Worm (Caenorhabditis elegans) whole organism, young adult: ENCODE data around the gene cgr-1.
A peak's percentile ranks its signal among the peaks of the same experiment; 100 is the strongest.

Source experiments
- B0336.3 ChIP-seq: fragments of 200-800 bp; sonication (Bioruptor generic); IDR thresholded peaks from 2 replicates; pipeline ENCODE4 v1.3.6; 2022; ENCODE audit warnings: missing genetic modification characterization, missing compliant biosample characterization
- F10E7.11 ChIP-seq: sonication (generic microtip); optimal IDR thresholded peaks from 2 replicates; lab custom pipeline; 2017; ENCODE audit warnings: mild to moderate bottlenecking, missing genetic modification characterization, moderate library complexity, missing compliant biosample characterization
- F22D6.2 ChIP-seq: sonication (generic microtip); optimal IDR thresholded peaks from 2 replicates; lab custom pipeline; 2016; ENCODE audit warnings: mild to moderate bottlenecking, missing genetic modification characterization, missing compliant biosample characterization
- F52B5.7 ChIP-seq: sonication (generic microtip); optimal IDR thresholded peaks from 2 replicates; lab custom pipeline; 2016; ENCODE audit warnings: mild to moderate bottlenecking, missing genetic modification characterization, missing compliant biosample characterization
- F57C9.4 ChIP-seq: sonication (generic microtip); optimal IDR thresholded peaks from 2 replicates; lab custom pipeline; 2017; ENCODE audit warnings: mild to moderate bottlenecking, missing genetic modification characterization, missing compliant biosample characterization
- K12H6.12 ChIP-seq: fragments of 200-800 bp; sonication (Bioruptor generic); optimal IDR thresholded peaks from 2 replicates; lab custom pipeline; 2018; ENCODE audit warnings: mild to moderate bottlenecking, missing genetic modification characterization, missing compliant biosample characterization
- T07F8.4 ChIP-seq: sonication (generic microtip); optimal IDR thresholded peaks from 2 replicates; lab custom pipeline; 2016; ENCODE audit warnings: mild to moderate bottlenecking, missing genetic modification characterization, moderate library complexity, missing compliant biosample characterization
- Y53G8AR.9 ChIP-seq: fragments of 200-800 bp; sonication (Bioruptor generic); conservative IDR thresholded peaks from 2 replicates; pipeline ENCODE4 v1.3.6; 2022; ENCODE audit warnings: missing genetic modification reagents, missing genetic modification characterization, missing compliant biosample characterization
- Y56A3A.18 ChIP-seq: fragments of 200-800 bp; sonication (Bioruptor generic); IDR thresholded peaks from 2 replicates; pipeline ENCODE4 v1.3.6; 2022; ENCODE audit warnings: missing genetic modification reagents, missing genetic modification characterization, missing compliant biosample characterization
- Y67H2A.10 ChIP-seq: fragments of 200-800 bp; sonication (Bioruptor generic); conservative IDR thresholded peaks from 2 replicates; pipeline ENCODE4 v1.3.6; 2022; ENCODE audit warnings: missing genetic modification reagents, missing genetic modification characterization, missing compliant biosample characterization
- Y79H2A.3 ChIP-seq: fragments of 200-800 bp; sonication (Bioruptor generic); conservative IDR thresholded peaks from 2 replicates; pipeline ENCODE4 v1.3.6; 2022; ENCODE audit warnings: missing genetic modification reagents, missing genetic modification characterization, missing compliant biosample characterization
- ama-1 ChIP-seq, 3 experiments: fragments of 150-350 bp in 1 of 3; sonication (generic microtip) in 2 of 3; optimal IDR thresholded peaks; 2 replicates each; lab custom pipeline; 2014 to 2018; ENCODE audit warnings: missing biosample characterization in 2 of 3, missing genetic modification characterization in 2 of 3, missing genetic modification reagents in 2 of 3
- atf-7 ChIP-seq: sonication (generic microtip); optimal IDR thresholded peaks from 2 replicates; lab custom pipeline; 2017; ENCODE audit warnings: mild to moderate bottlenecking, missing genetic modification characterization, missing compliant biosample characterization
- athp-1 ChIP-seq: sonication (generic microtip); optimal IDR thresholded peaks from 2 replicates; lab custom pipeline; 2017; ENCODE audit warnings: mild to moderate bottlenecking, missing genetic modification characterization, missing compliant biosample characterization
- ccch-3 ChIP-seq: fragments of 200-800 bp; sonication (Bioruptor generic); optimal IDR thresholded peaks from 2 replicates; lab custom pipeline; 2018; ENCODE audit warnings: mild to moderate bottlenecking, missing genetic modification characterization, missing compliant biosample characterization
- ceh-58 ChIP-seq: fragments of 200-800 bp; sonication (Bioruptor generic); IDR thresholded peaks from 2 replicates; pipeline ENCODE4 v1.3.6; 2022; ENCODE audit warnings: missing genetic modification characterization, missing compliant biosample characterization
- die-1 ChIP-seq: sonication (generic microtip); optimal IDR thresholded peaks from 2 replicates; lab custom pipeline; 2016; ENCODE audit warnings: missing genotype, mild to moderate bottlenecking, missing genetic modification characterization, missing compliant biosample characterization
- dox-1 ChIP-seq: fragments of 200-800 bp; sonication (Bioruptor generic); IDR thresholded peaks from 2 replicates; pipeline ENCODE4 v1.3.6; 2022; ENCODE audit warnings: missing genetic modification reagents, missing genetic modification characterization, missing compliant biosample characterization
- fkh-3 ChIP-seq: sonication (generic microtip); optimal IDR thresholded peaks from 2 replicates; lab custom pipeline; 2016; ENCODE audit warnings: mild to moderate bottlenecking, missing genetic modification characterization, missing compliant biosample characterization
- hlh-12 ChIP-seq: sonication (generic microtip); optimal IDR thresholded peaks from 2 replicates; lab custom pipeline; 2016; ENCODE audit warnings: missing genetic modification characterization, missing compliant biosample characterization
- hlh-26 ChIP-seq: fragments of 200-800 bp; sonication (Bioruptor generic); conservative IDR thresholded peaks from 2 replicates; pipeline ENCODE4 v1.3.6; 2022; ENCODE audit warnings: missing genetic modification reagents, missing genetic modification characterization, missing compliant biosample characterization
- hmg-1.2 ChIP-seq: fragments of 200-800 bp; sonication (Bioruptor generic); IDR thresholded peaks from 2 replicates; pipeline ENCODE4 v1.3.6; 2022; ENCODE audit warnings: missing genetic modification reagents, missing genetic modification characterization, missing compliant biosample characterization
- hrde-1 ChIP-seq: sonication (generic microtip); optimal IDR thresholded peaks from 2 replicates; lab custom pipeline; 2016; ENCODE audit warnings: missing genetic modification characterization, mild to moderate bottlenecking, missing compliant biosample characterization, moderate library complexity, missing genotype, missing genetic modification reagents, borderline replicate concordance
- hsf-1 ChIP-seq: fragments of 200-800 bp; sonication (Bioruptor generic); IDR thresholded peaks from 2 replicates; pipeline ENCODE4 v1.3.6; 2022; ENCODE audit warnings: missing genetic modification reagents, missing genetic modification characterization, missing compliant biosample characterization
- let-607 ChIP-seq, 2 experiments: fragments of 200-800 bp in 1 of 2; sonication (Bioruptor generic) in 1 of 2; sonication (generic microtip) in 1 of 2; optimal IDR thresholded peaks; 2 replicates each; lab custom pipeline; 2016 to 2018; ENCODE audit warnings: mild to moderate bottlenecking in 2 of 2, missing compliant biosample characterization in 2 of 2, missing genetic modification characterization in 2 of 2, moderate library complexity in 2 of 2, missing genotype in 1 of 2
- lin-40 ChIP-seq: sonication (generic microtip); optimal IDR thresholded peaks from 2 replicates; lab custom pipeline; 2016; ENCODE audit warnings: missing genetic modification characterization, mild to moderate bottlenecking, missing compliant biosample characterization, missing genotype, missing genetic modification reagents
- lir-1 ChIP-seq: fragments of 200-800 bp; sonication (Bioruptor generic); conservative IDR thresholded peaks from 2 replicates; pipeline ENCODE4 v1.3.6; 2022; ENCODE audit warnings: missing genetic modification reagents, missing genetic modification characterization, missing compliant biosample characterization
- madf-3 ChIP-seq: fragments of 200-800 bp; sonication (Bioruptor generic); IDR thresholded peaks from 2 replicates; pipeline ENCODE4 v1.3.6; 2022; ENCODE audit warnings: missing genetic modification reagents, missing genetic modification characterization, missing compliant biosample characterization
- nfyb-1 ChIP-seq: fragments of 200-800 bp; sonication (Bioruptor generic); IDR thresholded peaks from 2 replicates; pipeline ENCODE4 v1.3.6; 2022; ENCODE audit warnings: missing genetic modification reagents, missing genetic modification characterization, missing compliant biosample characterization
- nhr-179 ChIP-seq: sonication (generic microtip); optimal IDR thresholded peaks from 2 replicates; lab custom pipeline; 2016; ENCODE audit warnings: mild to moderate bottlenecking, missing genetic modification characterization, missing compliant biosample characterization
- nhr-27 ChIP-seq: fragments of 200-800 bp; sonication (Bioruptor generic); optimal IDR thresholded peaks from 2 replicates; lab custom pipeline; 2018; ENCODE audit warnings: mild to moderate bottlenecking, missing genetic modification characterization, moderate library complexity, missing compliant biosample characterization
- nhr-80 ChIP-seq: sonication (generic microtip); optimal IDR thresholded peaks from 2 replicates; lab custom pipeline; 2016; ENCODE audit warnings: missing genetic modification characterization, missing compliant biosample characterization
- nhr-90 ChIP-seq: sonication (generic microtip); optimal IDR thresholded peaks from 2 replicates; lab custom pipeline; 2016; ENCODE audit warnings: missing genotype, mild to moderate bottlenecking, missing genetic modification characterization, missing compliant biosample characterization
- repo-1 ChIP-seq: sonication (generic microtip); optimal IDR thresholded peaks from 2 replicates; lab custom pipeline; 2017; ENCODE audit warnings: mild to moderate bottlenecking, missing genetic modification characterization, missing compliant biosample characterization
- rpc-1 ChIP-seq, 2 experiments: fragments of 150-350 bp in 1 of 2; sonication (generic microtip) in 1 of 2; optimal IDR thresholded peaks; 2 replicates each; lab custom pipeline; 2014 to 2018; ENCODE audit warnings: missing biosample characterization in 1 of 2, missing genetic modification characterization in 1 of 2, missing genetic modification reagents in 1 of 2, missing genotype in 1 of 2
- sdz-38 ChIP-seq: sonication (generic microtip); optimal IDR thresholded peaks from 2 replicates; lab custom pipeline; 2016; ENCODE audit warnings: missing genotype, missing genetic modification characterization, missing compliant biosample characterization
- snpc-1.1 ChIP-seq: sonication (generic microtip); optimal IDR thresholded peaks from 2 replicates; lab custom pipeline; 2017; ENCODE audit warnings: missing genetic modification characterization, mild to moderate bottlenecking, missing compliant biosample characterization, antibody characterized with exemption, moderate library complexity, missing genotype, missing genetic modification reagents; ENCODE audit not compliant: insufficient read depth
- tlf-1 ChIP-seq: fragments of 200-800 bp; sonication (Bioruptor generic); optimal IDR thresholded peaks from 2 replicates; lab custom pipeline; 2018; ENCODE audit warnings: mild to moderate bottlenecking, missing genetic modification characterization, missing compliant biosample characterization
- zim-3 ChIP-seq: sonication (generic microtip); optimal IDR thresholded peaks from 2 replicates; lab custom pipeline; 2017; ENCODE audit warnings: mild to moderate bottlenecking, missing genetic modification characterization, moderate library complexity, missing compliant biosample characterization
- ztf-18 ChIP-seq: sonication (generic microtip); optimal IDR thresholded peaks from 2 replicates; lab custom pipeline; 2016; ENCODE audit warnings: missing genotype, mild to moderate bottlenecking, missing genetic modification characterization, missing compliant biosample characterization
- ztf-22 ChIP-seq: fragments of 200-800 bp; sonication (Bioruptor generic); optimal IDR thresholded peaks from 2 replicates; lab custom pipeline; 2018; ENCODE audit warnings: mild to moderate bottlenecking, missing genetic modification characterization, moderate library complexity, missing compliant biosample characterization
- ztf-28 ChIP-seq: fragments of 200-800 bp; sonication (Bioruptor generic); IDR thresholded peaks from 2 replicates; pipeline ENCODE4 v1.3.6; 2022; ENCODE audit warnings: missing genetic modification reagents, missing genetic modification characterization, missing compliant biosample characterization

The cgr-1 gene

ce11 chrX:3576239-3576638, 24.0 kb downstream of the cgr-1 start, which contains the start of gene ckc-1:
ckc-1 (plus strand) TSS chrX:3576606.
- TF ChIP-seq hmg-1.2, result 0 out of 2 replicates have a peak, but pooled peaks have one; percentile 18
- peak; percentile 93 for TF ChIP-seq nhr-80 (tag; lab: Kevin White, UChicago)
- TF ChIP-seq tlf-1 (GFP tag; lab: Kevin White, UChicago), result no peak
- peak in 1 of 2 experiments; percentile 11 for TF ChIP-seq let-607 (tag; optimal IDR thresholded peaks at IDR 0.05; lab: Kevin White, UChicago)
- no peak for TF ChIP-seq atf-7 (tag; lab: Kevin White, UChicago)
- TF ChIP-seq nfyb-1, result no peak

- TF ChIP-seq lin-40 (no peak), zim-3 (no peak), F10E7.11 (no peak), lir-1 (GFP tag; lab: Robert Waterston, UW) (no peak), K12H6.12 (tag; lab: Kevin White, UChicago) (no peak), sdz-38 (tag; lab: Kevin White, UChicago) (no peak), ama-1 (optimal IDR thresholded peaks at IDR 0.05; lab: Kevin White, UChicago) (no peak), ama-1 (GFP tag; optimal IDR thresholded peaks at IDR 0.05; lab: Kevin White, UChicago) (no peak), ztf-28 (GFP tag; lab: Robert Waterston, UW) (no peak), F22D6.2 (tag; lab: Kevin White, UChicago) (no peak), F57C9.4 (tag; lab: Kevin White, UChicago) (no peak), Y67H2A.10 (GFP tag; lab: Robert Waterston, UW) (no peak)
These were observed 26.8 kb downstream of the cgr-1 start, which contains the start of gene T27A10.5 for ce11 chrX:3573482-3573881. T27A10.5 (minus strand) TSS chrX:3573582.

- TF ChIP-seq ztf-22 (GFP tag; lab: Kevin White, UChicago) (peak; percentile 32), nhr-90 (tag; lab: Kevin White, UChicago) (no peak), nhr-80 (tag; lab: Kevin White, UChicago) (peak; percentile 69), atf-7 (tag; lab: Kevin White, UChicago) (peak; percentile 13), hlh-12 (tag; lab: Kevin White, UChicago) (no peak), let-607 (tag; optimal IDR thresholded peaks at IDR 0.05; lab: Kevin White, UChicago) (peak; percentile 67 to 70)
These were observed 27.8 kb downstream of the cgr-1 start, which contains the start of gene vit-3 for ce11 chrX:3572490-3572889. vit-3 (minus strand) TSS chrX:3572549.

- TF ChIP-seq Y53G8AR.9 (GFP tag; lab: Robert Waterston, UW), result peak; percentile 91
- TF ChIP-seq atf-7 (tag; lab: Kevin White, UChicago), result peak; percentile 80
- no peak for TF ChIP-seq ccch-3 (GFP tag; lab: Kevin White, UChicago)
- no peak for TF ChIP-seq F52B5.7 (tag; lab: Kevin White, UChicago)
- TF ChIP-seq athp-1 (tag; lab: Kevin White, UChicago), result no peak
- no peak for TF ChIP-seq hsf-1
- no peak for TF ChIP-seq rpc-1 (optimal IDR thresholded peaks at IDR 0.05; lab: Kevin White, UChicago)
- TF ChIP-seq rpc-1 (tag; optimal IDR thresholded peaks at IDR 0.05; lab: Kevin White, UChicago), result no peak
- TF ChIP-seq madf-3 (GFP tag; lab: Robert Waterston, UW), result 0 out of 2 replicates have a peak, but pooled peaks have one; percentile 71
- TF ChIP-seq tlf-1 (GFP tag; lab: Kevin White, UChicago), result peak; percentile 28
- no peak for TF ChIP-seq hrde-1 (tag; lab: Kevin White, UChicago)
- peak in 1 of 2 experiments; percentile 4 for TF ChIP-seq let-607 (tag; optimal IDR thresholded peaks at IDR 0.05; lab: Kevin White, UChicago)
- TF ChIP-seq ztf-18, result no peak
- peak; percentile 42; the same call in 1 of the 2 replicates for TF ChIP-seq B0336.3
- no peak for TF ChIP-seq nhr-27 (tag; lab: Kevin White, UChicago)
- TF ChIP-seq snpc-1.1 (tag; lab: Kevin White, UChicago), result no peak
- TF ChIP-seq nhr-90 (tag; lab: Kevin White, UChicago), result peak; percentile 30
- no peak for TF ChIP-seq T07F8.4 (tag; lab: Kevin White, UChicago)
- no peak for TF ChIP-seq ceh-58
- TF ChIP-seq Y56A3A.18, result peak; percentile 78
- TF ChIP-seq repo-1 (tag; lab: Kevin White, UChicago), result peak; percentile 37
- no peak for TF ChIP-seq hlh-26 (GFP tag; lab: Robert Waterston, UW)
- no peak for TF ChIP-seq die-1
- no peak for TF ChIP-seq nhr-179 (tag; lab: Kevin White, UChicago)
- no peak for TF ChIP-seq F57C9.4 (tag; lab: Kevin White, UChicago)
- no peak for TF ChIP-seq Y79H2A.3 (GFP tag; lab: Robert Waterston, UW)
- TF ChIP-seq fkh-3 (tag; lab: Kevin White, UChicago), result no peak
- no peak for TF ChIP-seq dox-1
These were observed 33.4 kb downstream of the cgr-1 start for ce11 chrX:3566856-3567255.
